Fruit fly (Drosophila melanogaster): ENCODE measurements around the gene CG1271.

Gene CG1271

DNA sequence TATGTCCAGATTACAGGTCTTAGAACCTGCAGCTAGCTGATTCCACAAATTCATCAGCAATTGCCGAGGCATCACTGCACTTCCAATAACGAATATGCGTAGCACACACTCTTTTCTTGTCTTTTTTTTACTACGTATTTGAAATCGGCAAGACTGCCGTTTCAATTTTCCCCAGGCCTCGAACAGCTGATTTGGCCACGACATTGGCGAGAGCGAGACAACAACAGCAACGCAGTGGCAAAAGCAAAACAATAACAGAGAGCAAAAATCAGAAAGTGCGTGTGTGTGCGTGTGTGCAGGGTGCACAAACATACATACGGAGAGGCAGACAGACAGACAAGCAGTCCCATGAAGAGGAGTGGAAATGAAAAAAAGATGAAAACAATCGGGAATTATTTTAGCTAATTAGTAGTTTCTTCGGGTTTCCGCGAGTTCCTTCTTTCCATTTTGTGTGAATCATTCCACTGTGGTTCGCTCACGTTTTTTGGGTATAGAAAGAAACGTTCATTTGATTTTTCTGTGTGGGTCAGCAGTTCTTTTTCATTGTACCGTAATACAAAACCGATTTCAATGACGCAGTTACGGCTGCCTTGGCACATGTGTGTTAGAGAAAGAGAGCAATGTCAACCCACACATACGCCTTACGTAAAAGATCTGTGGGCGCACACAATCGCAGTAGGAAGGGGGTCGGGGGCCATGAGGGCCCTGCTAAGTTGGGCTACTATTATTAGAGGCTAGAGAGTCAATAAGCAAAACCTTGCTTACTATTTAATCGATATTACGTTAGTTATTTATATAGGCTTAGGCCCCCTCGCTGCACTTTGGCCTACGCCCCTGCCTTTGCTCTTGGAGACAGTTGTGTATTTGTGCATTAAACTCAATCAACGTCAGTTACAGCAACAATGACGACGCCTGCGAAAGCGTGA lies 8.0 kb downstream of the CG1271 start (continued):
- TF ChIP-seq CG12391 (tag; optimal IDR thresholded peaks at IDR 0.05), result peak; percentile 97
- peak; percentile 94 for TF ChIP-seq CG6654 (GFP tag; optimal IDR thresholded peaks at IDR 0.05)
- peak; percentile 88 for TF ChIP-seq sd (tag; optimal IDR thresholded peaks at IDR 0.05)
- TF ChIP-seq CG17385 (GFP tag; optimal IDR thresholded peaks at IDR 0.05), result peak; percentile 94
- TF ChIP-seq gro (GFP tag; optimal IDR thresholded peaks at IDR 0.05), result peak; percentile 99
- peak; percentile 96 to 97 for TF ChIP-seq bsh (GFP tag; optimal IDR thresholded peaks at IDR 0.05)
- TF ChIP-seq Optix (GFP tag; IDR thresholded peaks at IDR 0.05), result peak; percentile 100
- TF ChIP-seq CG32532 (GFP tag; IDR thresholded peaks at IDR 0.05), result peak; percentile 100
- TF ChIP-seq sna (GFP tag; IDR thresholded peaks at IDR 0.05; ENCODE audit: partially characterized antibody), result peak; percentile 23; the same call in 1 of the 2 replicates
- TF ChIP-seq nmo (GFP tag; optimal IDR thresholded peaks at IDR 0.05), result peak; percentile 97
- TF ChIP-seq CG3726 (GFP tag; IDR thresholded peaks at IDR 0.05), result peak; percentile 99
- TF ChIP-seq dan (GFP tag; IDR thresholded peaks at IDR 0.05), result peak; percentile 98
- TF ChIP-seq zfh1 (GFP tag; IDR thresholded peaks at IDR 0.05), result peak; percentile 99
- TF ChIP-seq CG31388 (GFP tag; optimal IDR thresholded peaks at IDR 0.05), result peak; percentile 97
- TF ChIP-seq NK7.1 (GFP tag; optimal IDR thresholded peaks at IDR 0.05), result peak; percentile 98
- peak; percentile 84 for TF ChIP-seq CG10565 (GFP tag; optimal IDR thresholded peaks at IDR 0.05)
- peak; percentile 99 for TF ChIP-seq CG12769 (tag; optimal IDR thresholded peaks at IDR 0.05)
- peak; percentile 98 for TF ChIP-seq CG6813 (GFP tag; optimal IDR thresholded peaks at IDR 0.05)
- peak; percentile 98 for TF ChIP-seq C15 (GFP tag; IDR thresholded peaks at IDR 0.05)
- no peak for TF ChIP-seq Sin3A (optimal IDR thresholded peaks at IDR 0.05)
- peak; percentile 99 for TF ChIP-seq al (GFP tag; IDR thresholded peaks at IDR 0.05)
- TF ChIP-seq CG12071 (GFP tag; optimal IDR thresholded peaks at IDR 0.05), result peak; percentile 98
- TF ChIP-seq cas (GFP tag; IDR thresholded peaks at IDR 0.05), result peak; percentile 97
- TF ChIP-seq CG10147 (GFP tag; optimal IDR thresholded peaks at IDR 0.05), result peak; percentile 93
- TF ChIP-seq ems (GFP tag; optimal IDR thresholded peaks at IDR 0.05), result peak; percentile 99
- TF ChIP-seq ken (GFP tag; IDR thresholded peaks at IDR 0.05), result peak; percentile 100
- peak; percentile 99 for TF ChIP-seq Atf3 (GFP tag; optimal IDR thresholded peaks at IDR 0.05)
- TF ChIP-seq Asciz (GFP tag; optimal IDR thresholded peaks at IDR 0.05), result peak; percentile 97
- peak; percentile 98 for TF ChIP-seq CG17612 (GFP tag; IDR thresholded peaks at IDR 0.05)
- peak; percentile 53 for TF ChIP-seq Dref (GFP tag; IDR thresholded peaks at IDR 0.05)
- peak; percentile 94 for TF ChIP-seq CG17912 (GFP tag; optimal IDR thresholded peaks at IDR 0.05)
- TF ChIP-seq ato (GFP tag; IDR thresholded peaks at IDR 0.05; ENCODE audit: partially characterized antibody), result no peak
- peak; percentile 98 for TF ChIP-seq sens-2 (GFP tag; IDR thresholded peaks at IDR 0.05)
- peak; percentile 76 for TF ChIP-seq Sry-δ (GFP tag; optimal IDR thresholded peaks at IDR 0.05)
- TF ChIP-seq CG18262 (tag; optimal IDR thresholded peaks at IDR 0.05), result peak; percentile 97
- TF ChIP-seq CG31365 (tag; optimal IDR thresholded peaks at IDR 0.05), result peak; percentile 91
- peak; percentile 99 for TF ChIP-seq CG32772 (GFP tag; IDR thresholded peaks at IDR 0.05)
- peak in 1 of 2 experiments; percentile 88 for TF ChIP-seq Hr78 (GFP tag; optimal IDR thresholded peaks at IDR 0.05)
- peak; percentile 96 for TF ChIP-seq CG8388 (GFP tag; optimal IDR thresholded peaks at IDR 0.05)
- TF ChIP-seq CG15601 (tag; optimal IDR thresholded peaks at IDR 0.05), result peak; percentile 91
- TF ChIP-seq CG17802 (tag; optimal IDR thresholded peaks at IDR 0.05), result peak; percentile 88
- no peak for TF ChIP-seq Stat92E (GFP tag; optimal IDR thresholded peaks at IDR 0.05)
- TF ChIP-seq CG16863 (GFP tag; optimal IDR thresholded peaks at IDR 0.05), result peak; percentile 98
- TF ChIP-seq ranshi (GFP tag; IDR thresholded peaks at IDR 0.05), result peak; percentile 100
- TF ChIP-seq Hr3 (GFP tag; optimal IDR thresholded peaks at IDR 0.05), result peak; percentile 99
- peak; percentile 97 for TF ChIP-seq BtbVII (GFP tag; optimal IDR thresholded peaks at IDR 0.05)
- peak; percentile 98 for TF ChIP-seq CG7839 (tag; optimal IDR thresholded peaks at IDR 0.05)
- peak; percentile 98 for TF ChIP-seq CG9817 (tag; optimal IDR thresholded peaks at IDR 0.05)
